Fruit fly (Drosophila melanogaster) whole organism, wandering third instar larva: Measurements from ENCODE around the gene RfC3.

Source experiments
- Abd-B ChIP-seq: fragments of >200 bp; optimal IDR thresholded peaks from 2 replicates; lab custom pipeline; 2017; ENCODE audit warnings: missing biosample characterization, missing genetic modification characterization
- CG32264 ChIP-seq: fragments of 200-800 bp; sonication (Bioruptor generic); optimal IDR thresholded peaks from 2 replicates; lab custom pipeline; 2016; ENCODE audit warnings: missing biosample characterization, missing genetic modification characterization
- CG9705 ChIP-seq: fragments of 200-800 bp; sonication (Bioruptor generic); optimal IDR thresholded peaks from 2 replicates; lab custom pipeline; 2018; ENCODE audit warnings: missing biosample characterization, mild to moderate bottlenecking, missing genetic modification characterization
- CrebA ChIP-seq: fragments of 200-800 bp; sonication (Bioruptor generic); optimal IDR thresholded peaks from 2 replicates; lab custom pipeline; 2016; ENCODE audit warnings: missing biosample characterization, mild to moderate bottlenecking, missing genetic modification characterization, borderline replicate concordance
- Dfd ChIP-seq: fragments of >200 bp; optimal IDR thresholded peaks from 2 replicates; lab custom pipeline; 2017; ENCODE audit warnings: missing biosample characterization, missing genetic modification characterization
- Dif ChIP-seq: fragments of 200-275, 200-300 bp; sonication (Bioruptor generic); optimal IDR thresholded peaks from 2 replicates; lab custom pipeline; 2018; ENCODE audit warnings: missing biosample characterization, missing genetic modification characterization; ENCODE audit not compliant: partially characterized antibody
- GATAd ChIP-seq: sonication (Bioruptor generic); optimal IDR thresholded peaks from 2 replicates; lab custom pipeline; 2016; ENCODE audit warnings: missing biosample characterization, missing genetic modification characterization
- HLH106 ChIP-seq: fragments of 200-800 bp; optimal IDR thresholded peaks from 3 replicates; lab custom pipeline; 2019; ENCODE audit warnings: missing biosample characterization, mild to moderate bottlenecking, missing genetic modification characterization, moderate library complexity
- Hnf4 ChIP-seq: fragments of 200-800 bp; sonication (Bioruptor generic); optimal IDR thresholded peaks from 2 replicates; lab custom pipeline; 2016; ENCODE audit warnings: missing biosample characterization, mild to moderate bottlenecking, missing genetic modification characterization
- Hr78 ChIP-seq: fragments of >200 bp; optimal IDR thresholded peaks from 2 replicates; lab custom pipeline; 2017; ENCODE audit warnings: missing biosample characterization, missing genetic modification characterization
- Hr83 ChIP-seq: fragments of 200-300 bp; sonication (Bioruptor generic); optimal IDR thresholded peaks from 2 replicates; lab custom pipeline; 2016; ENCODE audit warnings: missing biosample characterization, mild to moderate bottlenecking, missing genetic modification characterization, moderate library complexity; ENCODE audit not compliant: poor library complexity, severe bottlenecking
- Jra ChIP-seq: sonication (Bioruptor generic); optimal IDR thresholded peaks from 2 replicates; lab custom pipeline; 2016; ENCODE audit warnings: missing biosample characterization, missing genetic modification characterization
- Mio ChIP-seq: sonication (Bioruptor generic); optimal IDR thresholded peaks from 2 replicates; lab custom pipeline; 2016; ENCODE audit warnings: missing biosample characterization, missing genetic modification characterization
- Myc ChIP-seq: fragments of >200 bp; optimal IDR thresholded peaks from 2 replicates; lab custom pipeline; 2017
- N ChIP-seq: fragments of >200 bp; optimal IDR thresholded peaks from 2 replicates; lab custom pipeline; 2018; ENCODE audit warnings: missing biosample characterization, missing external identifiers, missing genetic modification characterization
- OdsH ChIP-seq: fragments of 200-800 bp; sonication (Bioruptor generic); optimal IDR thresholded peaks from 2 replicates; lab custom pipeline; 2016; ENCODE audit warnings: missing biosample characterization, mild to moderate bottlenecking, missing genetic modification characterization
- Rel ChIP-seq, 2 experiments: fragments of 200-800 bp; sonication (Bioruptor generic) in 1 of 2; optimal IDR thresholded peaks; 2 replicates in 1 of 2; 3 replicates in 1 of 2; lab custom pipeline; 2016 to 2019; ENCODE audit warnings: mild to moderate bottlenecking in 2 of 2, missing biosample characterization in 2 of 2, missing genetic modification characterization in 2 of 2, moderate library complexity in 1 of 2
- Sp1 ChIP-seq: fragments of 200-800 bp; sonication (Bioruptor generic); optimal IDR thresholded peaks from 3 replicates; lab custom pipeline; 2019; ENCODE audit warnings: missing biosample characterization, mild to moderate bottlenecking, missing genetic modification characterization, moderate library complexity
- Vsx2 ChIP-seq: fragments of 200-300, 225-300 bp; sonication (Bioruptor generic); optimal IDR thresholded peaks from 2 replicates; lab custom pipeline; 2018; ENCODE audit warnings: missing biosample characterization, missing genetic modification characterization; ENCODE audit not compliant: partially characterized antibody
- br ChIP-seq: fragments of 200-800 bp; sonication (Bioruptor generic); optimal IDR thresholded peaks from 2 replicates; lab custom pipeline; 2016; ENCODE audit warnings: missing biosample characterization, missing genetic modification characterization
- brk ChIP-seq: fragments of 200-800 bp; sonication (Bioruptor generic); optimal IDR thresholded peaks from 2 replicates; lab custom pipeline; 2016; ENCODE audit warnings: missing biosample characterization, mild to moderate bottlenecking, missing genetic modification characterization
- dl ChIP-seq, 2 experiments: fragments of 175-275, 200-275 bp in 1 of 2; fragments of 200-275 bp in 1 of 2; sonication (Bioruptor generic); optimal IDR thresholded peaks; lab custom pipeline; 2018; ENCODE audit warnings: mild to moderate bottlenecking in 2 of 2, missing biosample characterization in 2 of 2, missing genetic modification characterization in 2 of 2, moderate library complexity in 2 of 2; ENCODE audit not compliant: partially characterized antibody in 2 of 2, insufficient read depth in 1 of 2
- dmrt93B ChIP-seq: fragments of 200-800 bp; sonication (Bioruptor generic); optimal IDR thresholded peaks from 2 replicates; lab custom pipeline; 2018; ENCODE audit warnings: missing biosample characterization, mild to moderate bottlenecking, missing genetic modification characterization
- dsf ChIP-seq: sonication (Bioruptor generic); optimal IDR thresholded peaks from 2 replicates; lab custom pipeline; 2016; ENCODE audit warnings: missing biosample characterization, missing genetic modification characterization, borderline replicate concordance
- ey ChIP-seq: fragments of 200-800 bp; sonication (Bioruptor generic); optimal IDR thresholded peaks from 2 replicates; lab custom pipeline; 2016; ENCODE audit warnings: missing biosample characterization, missing genetic modification characterization
- foxo ChIP-seq, 2 experiments: fragments of 200-800 bp; sonication (Bioruptor generic); optimal IDR thresholded peaks; 2 replicates in 1 of 2; 3 replicates in 1 of 2; lab custom pipeline; 2016 to 2017; ENCODE audit warnings: missing biosample characterization in 2 of 2, missing genetic modification characterization in 2 of 2
- fru ChIP-seq: fragments of 200-800 bp; sonication (Bioruptor generic); optimal IDR thresholded peaks from 3 replicates; lab custom pipeline; 2016; ENCODE audit warnings: missing biosample characterization, mild to moderate bottlenecking, missing genetic modification characterization
- h ChIP-seq: fragments of 200-800 bp; sonication (Bioruptor generic); optimal IDR thresholded peaks from 3 replicates; lab custom pipeline; 2016; ENCODE audit warnings: missing biosample characterization, mild to moderate bottlenecking, missing genetic modification characterization
- jim ChIP-seq: fragments of 175-275, 200-325 bp; sonication (Bioruptor generic); optimal IDR thresholded peaks from 2 replicates; lab custom pipeline; 2016; ENCODE audit warnings: missing biosample characterization, mild to moderate bottlenecking, missing genetic modification characterization
- lola ChIP-seq: fragments of >200 bp; optimal IDR thresholded peaks from 2 replicates; lab custom pipeline; 2017; ENCODE audit warnings: missing biosample characterization, missing genetic modification characterization
- pan ChIP-seq: fragments of >200 bp; optimal IDR thresholded peaks from 2 replicates; lab custom pipeline; 2017
- psq ChIP-seq: fragments of 200-800 bp; sonication (Bioruptor generic); optimal IDR thresholded peaks from 3 replicates; lab custom pipeline; 2017; ENCODE audit warnings: missing biosample characterization, mild to moderate bottlenecking, missing genetic modification characterization, moderate library complexity
- rgr ChIP-seq: fragments of 200-800 bp; sonication (Bioruptor generic); optimal IDR thresholded peaks from 3 replicates; lab custom pipeline; 2016; ENCODE audit warnings: missing biosample characterization, mild to moderate bottlenecking, missing genetic modification characterization
- sage ChIP-seq: fragments of 200-800 bp; sonication (Bioruptor generic); optimal IDR thresholded peaks from 2 replicates; lab custom pipeline; 2016; ENCODE audit warnings: missing biosample characterization, mild to moderate bottlenecking, missing genetic modification characterization
- sv ChIP-seq: fragments of 200-800 bp; sonication (Bioruptor generic); optimal IDR thresholded peaks from 3 replicates; lab custom pipeline; 2016; ENCODE audit warnings: missing biosample characterization, missing genetic modification characterization
- tai ChIP-seq: sonication (Bioruptor generic); optimal IDR thresholded peaks from 2 replicates; lab custom pipeline; 2016; ENCODE audit warnings: missing biosample characterization, missing genetic modification characterization
- usp ChIP-seq: fragments of >200 bp; optimal IDR thresholded peaks from 2 replicates; lab custom pipeline; 2017; ENCODE audit warnings: missing biosample characterization, missing genetic modification characterization
- woc ChIP-seq: sonication (Bioruptor generic); optimal IDR thresholded peaks from 2 replicates; lab custom pipeline; 2016; ENCODE audit warnings: missing biosample characterization, mild to moderate bottlenecking, missing genetic modification characterization

RfC3 gene

DNA sequence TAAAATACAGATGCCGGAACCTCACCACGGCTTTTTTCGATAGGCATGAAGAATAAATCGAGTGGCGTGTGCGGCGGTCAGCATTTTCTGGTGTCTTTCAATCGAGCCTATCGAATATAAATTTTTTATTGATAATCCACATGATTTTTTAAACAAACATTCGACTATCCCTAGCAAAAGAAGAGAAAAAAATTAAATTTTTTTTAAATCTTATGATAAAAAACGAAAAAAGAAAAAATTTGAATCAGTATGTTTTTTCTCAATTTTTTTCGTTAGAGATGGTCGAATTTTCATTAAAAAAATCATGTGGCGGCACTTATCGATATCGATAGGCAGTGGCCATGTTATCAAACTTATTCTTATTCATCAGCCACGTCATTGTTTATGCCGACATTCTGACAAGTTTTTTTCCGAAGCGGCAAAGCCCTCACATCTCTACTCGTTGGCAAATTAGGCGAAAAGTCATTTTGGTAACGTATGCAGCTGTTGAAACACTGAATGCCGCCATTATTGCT is 7.6 kb downstream of the RfC3 start, which contains the start of the genes SmB and KdelR:
SmB (minus strand) TSS at position 94 of the 515 bp plus-strand sequence.
KdelR (plus strand) TSS at position 354 of the 515 bp plus-strand sequence.
- TF ChIP-seq CG32264 (GFP tag; lab: Kevin White, UChicago) (no peak), woc (GFP tag; lab: Kevin White, UChicago) (peak; percentile 10), dsf (GFP tag; lab: Kevin White, UChicago) (peak; percentile 5), usp (GFP tag; lab: Kevin White, UChicago) (no peak), sv (GFP tag; lab: Kevin White, UChicago) (peak; percentile 10), N (no peak), Hr78 (GFP tag; lab: Kevin White, UChicago) (no peak), Hnf4 (no peak), Dif (GFP tag; lab: Kevin White, UChicago) (no peak), OdsH (GFP tag; lab: Kevin White, UChicago) (peak; percentile 44), sage (GFP tag; lab: Kevin White, UChicago) (no peak), brk (GFP tag; lab: Kevin White, UChicago) (peak; percentile 42), Myc (no peak), br (no peak), Hr83 (peak; percentile 23), ey (GFP tag; lab: Kevin White, UChicago) (peak; percentile 34), CG9705 (GFP tag; lab: Kevin White, UChicago) (no peak), Jra (GFP tag; lab: Kevin White, UChicago) (peak; percentile 79), psq (GFP tag; lab: Kevin White, UChicago) (peak; percentile 44), dl (GFP tag; optimal IDR thresholded peaks at IDR 0.05; lab: Kevin White, UChicago; ENCODE audit: insufficient read depth in 1 of 2, partially characterized antibody in 2 of 2) (no peak), Sp1 (GFP tag; lab: Kevin White, UChicago) (peak; percentile 3)

DNA sequence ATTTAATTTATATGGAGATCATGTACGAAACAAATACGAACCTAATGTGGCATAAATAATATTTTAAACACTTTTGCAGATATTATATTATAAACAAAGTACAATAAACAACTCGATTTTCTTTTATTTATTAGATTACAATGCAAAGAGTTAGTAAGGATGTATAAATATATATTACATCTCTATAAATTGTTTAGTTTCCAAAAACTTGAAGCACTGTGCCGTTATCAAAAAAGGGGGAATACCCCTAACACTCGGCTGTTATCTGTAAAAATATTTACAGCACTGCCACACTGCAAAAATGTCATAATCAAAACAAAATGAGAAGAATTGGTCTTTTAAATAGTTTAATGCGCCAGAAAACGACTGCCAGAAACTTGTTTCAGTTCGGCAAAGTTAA is 9.5 kb downstream of the RfC3 start, which contains the start of gene CG5188:
CG5188 (plus strand) TSS at position 302 of the 400 bp plus-strand sequence.
- no peak for TF ChIP-seq CG32264 (GFP tag; lab: Kevin White, UChicago)
- TF ChIP-seq Abd-B (GFP tag; lab: Kevin White, UChicago), result no peak
- peak in 1 of 2 experiments; percentile 56 for TF ChIP-seq foxo (GFP tag; optimal IDR thresholded peaks at IDR 0.05; lab: Kevin White, UChicago)
- TF ChIP-seq GATAd (GFP tag; lab: Kevin White, UChicago), result no peak
- TF ChIP-seq CrebA (GFP tag; lab: Kevin White, UChicago), result no peak
- TF ChIP-seq tai, result no peak
- TF ChIP-seq Vsx2 (GFP tag; lab: Kevin White, UChicago), result no peak
- peak; percentile 43 for TF ChIP-seq Hnf4
- no peak for TF ChIP-seq Hr83
- TF ChIP-seq Mio (GFP tag; lab: Kevin White, UChicago), result no peak
- TF ChIP-seq N, result no peak
- peak; percentile 72 for TF ChIP-seq psq (GFP tag; lab: Kevin White, UChicago)
- no peak for TF ChIP-seq pan (lab: Kevin White, UChicago)
- no peak for TF ChIP-seq brk (GFP tag; lab: Kevin White, UChicago)
- TF ChIP-seq OdsH (GFP tag; lab: Kevin White, UChicago), result peak; percentile 44
- no peak for TF ChIP-seq Myc
- no peak for TF ChIP-seq usp (GFP tag; lab: Kevin White, UChicago)
- no peak for TF ChIP-seq CG9705 (GFP tag; lab: Kevin White, UChicago)
- no peak for TF ChIP-seq h (GFP tag; lab: Kevin White, UChicago)
- TF ChIP-seq rgr (GFP tag; lab: Kevin White, UChicago), result peak; percentile 40
- no peak for TF ChIP-seq dl (GFP tag; optimal IDR thresholded peaks at IDR 0.05; lab: Kevin White, UChicago; ENCODE audit: insufficient read depth in 1 of 2, partially characterized antibody in 2 of 2)
- TF ChIP-seq Rel (GFP tag; optimal IDR thresholded peaks at IDR 0.05; lab: Kevin White, UChicago), result no peak
- peak; percentile 82 for TF ChIP-seq Rel (tag; optimal IDR thresholded peaks at IDR 0.05; lab: Kevin White, UChicago)
- no peak for TF ChIP-seq Dfd
- no peak for TF ChIP-seq sage (GFP tag; lab: Kevin White, UChicago)
- TF ChIP-seq fru, result no peak
- peak; percentile 51 for TF ChIP-seq HLH106
- TF ChIP-seq sv (GFP tag; lab: Kevin White, UChicago), result no peak
- no peak for TF ChIP-seq br
- TF ChIP-seq woc (GFP tag; lab: Kevin White, UChicago), result peak; percentile 41
- no peak for TF ChIP-seq dmrt93B (GFP tag; lab: Kevin White, UChicago)
- peak; percentile 28 for TF ChIP-seq ey (GFP tag; lab: Kevin White, UChicago)
- TF ChIP-seq dsf (GFP tag; lab: Kevin White, UChicago), result no peak
- TF ChIP-seq jim (GFP tag; lab: Kevin White, UChicago), result no peak
- no peak for TF ChIP-seq Hr78 (GFP tag; lab: Kevin White, UChicago)
- TF ChIP-seq Sp1 (GFP tag; lab: Kevin White, UChicago), result peak; percentile 43
- TF ChIP-seq Dif (GFP tag; lab: Kevin White, UChicago), result no peak
- TF ChIP-seq lola (GFP tag; lab: Kevin White, UChicago), result no peak
- no peak for TF ChIP-seq Jra (GFP tag; lab: Kevin White, UChicago)
